Fruit fly (Drosophila melanogaster) whole organism, pupa: ENCODE measurements around the gene CG43136.

Experiments
- CG13204 ChIP-seq: fragments of 200-800 bp; sonication (Bioruptor generic); optimal IDR thresholded peaks from 2 replicates; lab custom pipeline; 2018; ENCODE audit warnings: missing biosample characterization, mild to moderate bottlenecking, missing genetic modification characterization, moderate library complexity
- CG14655 ChIP-seq: fragments of 200-800 bp; sonication (Bioruptor generic); optimal IDR thresholded peaks from 3 replicates; lab custom pipeline; 2017; ENCODE audit warnings: mild to moderate bottlenecking, missing biosample characterization, missing genetic modification reagents, missing genetic modification characterization
- CG15710 ChIP-seq: fragments of 200-800 bp; sonication (Bioruptor generic); optimal IDR thresholded peaks from 2 replicates; lab custom pipeline; 2018; ENCODE audit warnings: missing biosample characterization, mild to moderate bottlenecking, missing genetic modification characterization, moderate library complexity
- CG32121 ChIP-seq: fragments of 200-800 bp; sonication (Bioruptor generic); IDR thresholded peaks from 2 replicates; pipeline ENCODE4 v1.3.6; 2022; ENCODE audit warnings: missing biosample characterization, missing genetic modification characterization
- Pif1B ChIP-seq: fragments of 200-800 bp; sonication (Bioruptor generic); optimal IDR thresholded peaks from 3 replicates; lab custom pipeline; 2016; ENCODE audit warnings: missing biosample characterization, missing genetic modification characterization
- gl ChIP-seq: fragments of 200-800 bp; sonication (Bioruptor generic); optimal IDR thresholded peaks from 2 replicates; lab custom pipeline; 2018; ENCODE audit warnings: missing biosample characterization, mild to moderate bottlenecking, missing genetic modification characterization

dm6 chrX:5818428-5818827 lies 35.1 kb upstream of the CG43136 start, which contains the start of gene CG15765:
- no peak for TF ChIP-seq gl (tag; lab: Kevin White, UChicago)
- TF ChIP-seq Pif1B (GFP tag; lab: Kevin White, UChicago): no peak
- TF ChIP-seq CG13204 (GFP tag; lab: Kevin White, UChicago): no peak
- TF ChIP-seq CG14655: no peak
- no peak for TF ChIP-seq CG32121 (GFP tag; lab: Robert Waterston, UW)
- no peak for TF ChIP-seq CG15710 (tag; lab: Kevin White, UChicago)
